Worm (Caenorhabditis elegans): ENCODE measurements around the gene D2023.6.

Gene D2023.6

ce11 chrV:11789474-11789873 is 37.7 kb upstream of the D2023.6 start, which contains the start of gene D2023.1:
Gene D2023.1 (plus strand): TSS chrV:11789550.
- TF ChIP-seq tra-4 (tag; optimal IDR thresholded peaks at IDR 0.05), result no peak
- TF ChIP-seq hnd-1 (tag; optimal IDR thresholded peaks at IDR 0.05), result no peak
- no peak for TF ChIP-seq ceh-13 (GFP tag; optimal IDR thresholded peaks at IDR 0.05)
- no peak for TF ChIP-seq ama-1 (optimal IDR thresholded peaks at IDR 0.05)
- no peak for TF ChIP-seq aly-1 (tag; optimal IDR thresholded peaks at IDR 0.05)
- no peak for TF ChIP-seq B0310.2 (tag; optimal IDR thresholded peaks at IDR 0.05)
- no peak for TF ChIP-seq scrt-1 (GFP tag; IDR thresholded peaks at IDR 0.05)
- no peak for TF ChIP-seq tbx-37 (GFP tag; conservative IDR thresholded peaks at IDR 0.05)
- TF ChIP-seq hmbx-1 (tag; optimal IDR thresholded peaks at IDR 0.05), result no peak
- no peak for TF ChIP-seq tbx-11 (GFP tag; IDR thresholded peaks at IDR 0.05)
- TF ChIP-seq pes-1 (GFP tag; IDR thresholded peaks at IDR 0.05), result no peak
- no peak for TF ChIP-seq ets-7 (tag; optimal IDR thresholded peaks at IDR 0.05)
- TF ChIP-seq F13C5.2 (tag; optimal IDR thresholded peaks at IDR 0.05), result no peak
- TF ChIP-seq flt-1 (GFP tag; IDR thresholded peaks at IDR 0.05), result no peak
- no peak for TF ChIP-seq ceh-36 (tag; optimal IDR thresholded peaks at IDR 0.05)
- TF ChIP-seq sea-1 (GFP tag; conservative IDR thresholded peaks at IDR 0.05), result no peak
- no peak for TF ChIP-seq hmg-4 (GFP tag; optimal IDR thresholded peaks at IDR 0.05)

DNA sequence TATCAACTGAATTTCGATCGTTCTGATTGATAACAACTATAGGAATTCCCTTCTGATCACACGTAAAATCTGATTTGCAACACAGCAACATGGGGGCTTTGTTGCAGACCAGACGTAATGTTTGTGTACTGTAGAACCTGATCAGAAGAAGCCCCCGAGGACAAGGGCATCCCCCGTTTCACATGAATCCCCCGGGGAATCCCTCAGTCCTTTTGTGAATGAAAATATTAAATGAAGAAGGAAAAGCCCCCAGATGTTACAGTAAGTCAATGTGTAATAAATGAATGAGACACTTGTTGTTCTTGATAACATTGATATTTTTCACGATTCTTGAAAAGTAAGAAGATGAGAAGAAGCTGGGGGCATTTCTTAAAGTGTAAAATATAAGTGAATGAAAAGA is 33.0 kb upstream of the D2023.6 start:
- no peak for TF ChIP-seq scrt-1 (GFP tag; IDR thresholded peaks at IDR 0.05)
- no peak for TF ChIP-seq flt-1 (GFP tag; IDR thresholded peaks at IDR 0.05)
- no peak for TF ChIP-seq ets-7 (tag; optimal IDR thresholded peaks at IDR 0.05)
- no peak for TF ChIP-seq hmbx-1 (tag; optimal IDR thresholded peaks at IDR 0.05)
- TF ChIP-seq tra-4 (tag; optimal IDR thresholded peaks at IDR 0.05), result no peak
- no peak for TF ChIP-seq ceh-13 (GFP tag; optimal IDR thresholded peaks at IDR 0.05)
- TF ChIP-seq B0310.2 (tag; optimal IDR thresholded peaks at IDR 0.05), result no peak

ce11 chrV:11795352-11795751 is 31.8 kb upstream of the D2023.6 start:
- no peak for TF ChIP-seq hmbx-1 (tag; optimal IDR thresholded peaks at IDR 0.05)
- TF ChIP-seq ama-1 (optimal IDR thresholded peaks at IDR 0.05), result no peak
- TF ChIP-seq pes-1 (GFP tag; IDR thresholded peaks at IDR 0.05), result no peak
- TF ChIP-seq sea-1 (GFP tag; conservative IDR thresholded peaks at IDR 0.05), result no peak
- TF ChIP-seq ets-7 (tag; optimal IDR thresholded peaks at IDR 0.05), result no peak
- no peak for TF ChIP-seq tra-4 (tag; optimal IDR thresholded peaks at IDR 0.05)
- no peak for TF ChIP-seq B0310.2 (tag; optimal IDR thresholded peaks at IDR 0.05)

- no peak for TF ChIP-seq flt-1 (GFP tag; IDR thresholded peaks at IDR 0.05)
- no peak for TF ChIP-seq pes-1 (GFP tag; IDR thresholded peaks at IDR 0.05)
- TF ChIP-seq sea-1 (GFP tag; conservative IDR thresholded peaks at IDR 0.05), result no peak
- TF ChIP-seq ets-7 (tag; optimal IDR thresholded peaks at IDR 0.05), result no peak
- TF ChIP-seq tbx-11 (GFP tag; IDR thresholded peaks at IDR 0.05), result no peak
- no peak for TF ChIP-seq ceh-13 (GFP tag; optimal IDR thresholded peaks at IDR 0.05)
- no peak for TF ChIP-seq ama-1 (optimal IDR thresholded peaks at IDR 0.05)
- no peak for TF ChIP-seq hmbx-1 (tag; optimal IDR thresholded peaks at IDR 0.05)
- no peak for TF ChIP-seq scrt-1 (GFP tag; IDR thresholded peaks at IDR 0.05)
- TF ChIP-seq aly-1 (tag; optimal IDR thresholded peaks at IDR 0.05), result no peak
- TF ChIP-seq hnd-1 (tag; optimal IDR thresholded peaks at IDR 0.05), result no peak
- TF ChIP-seq F13C5.2 (tag; optimal IDR thresholded peaks at IDR 0.05), result no peak
Observed at ce11 chrV:11796343-11796742, 30.8 kb upstream of the D2023.6 start.

- TF ChIP-seq B0310.2 (tag; optimal IDR thresholded peaks at IDR 0.05) (no peak), aly-1 (tag; optimal IDR thresholded peaks at IDR 0.05) (no peak), ama-1 (optimal IDR thresholded peaks at IDR 0.05) (no peak), ceh-13 (GFP tag; optimal IDR thresholded peaks at IDR 0.05) (no peak), tbx-11 (GFP tag; IDR thresholded peaks at IDR 0.05) (no peak), pes-1 (GFP tag; IDR thresholded peaks at IDR 0.05) (no peak), hnd-1 (tag; optimal IDR thresholded peaks at IDR 0.05) (no peak), flt-1 (GFP tag; IDR thresholded peaks at IDR 0.05) (no peak), F13C5.2 (tag; optimal IDR thresholded peaks at IDR 0.05) (no peak), hmbx-1 (tag; optimal IDR thresholded peaks at IDR 0.05) (no peak), tbx-37 (GFP tag; conservative IDR thresholded peaks at IDR 0.05) (no peak), ets-7 (tag; optimal IDR thresholded peaks at IDR 0.05) (no peak), hmg-4 (GFP tag; optimal IDR thresholded peaks at IDR 0.05) (no peak), sea-1 (GFP tag; conservative IDR thresholded peaks at IDR 0.05) (no peak), ceh-36 (tag; optimal IDR thresholded peaks at IDR 0.05) (no peak), scrt-1 (GFP tag; IDR thresholded peaks at IDR 0.05) (no peak), tra-4 (tag; optimal IDR thresholded peaks at IDR 0.05) (no peak)
Observed at ce11 chrV:11797272-11797855, 29.8 kb upstream of the D2023.6 start.

DNA sequence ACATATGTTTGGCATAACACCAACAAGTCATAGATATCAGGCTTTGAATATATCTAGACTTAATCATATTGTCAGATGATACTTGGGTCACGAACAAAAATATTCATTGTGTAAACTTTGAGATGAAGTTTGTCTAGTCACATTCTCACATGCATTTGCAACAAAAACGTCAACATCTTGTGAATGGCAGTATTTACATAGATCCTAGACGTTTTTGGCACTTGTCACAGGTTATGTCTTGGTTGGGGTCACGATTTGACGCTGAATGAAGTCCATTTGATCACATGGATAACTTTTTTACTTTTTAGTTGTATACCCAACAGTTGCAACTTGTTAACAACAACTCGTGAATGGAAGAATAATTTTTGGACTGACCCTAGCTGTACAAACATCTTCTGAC is 28.8 kb upstream of the D2023.6 start:
- TF ChIP-seq hnd-1 (tag; optimal IDR thresholded peaks at IDR 0.05), result no peak
- TF ChIP-seq F13C5.2 (tag; optimal IDR thresholded peaks at IDR 0.05), result no peak
- TF ChIP-seq ceh-36 (tag; optimal IDR thresholded peaks at IDR 0.05), result no peak
- no peak for TF ChIP-seq tbx-37 (GFP tag; conservative IDR thresholded peaks at IDR 0.05)
- TF ChIP-seq ceh-13 (GFP tag; optimal IDR thresholded peaks at IDR 0.05), result no peak

ce11 chrV:11799252-11799822 is 27.8 kb upstream of the D2023.6 start:
- TF ChIP-seq ceh-36 (tag; optimal IDR thresholded peaks at IDR 0.05) (no peak), F13C5.2 (tag; optimal IDR thresholded peaks at IDR 0.05) (no peak), sea-1 (GFP tag; conservative IDR thresholded peaks at IDR 0.05) (no peak), hnd-1 (tag; optimal IDR thresholded peaks at IDR 0.05) (no peak)

DNA sequence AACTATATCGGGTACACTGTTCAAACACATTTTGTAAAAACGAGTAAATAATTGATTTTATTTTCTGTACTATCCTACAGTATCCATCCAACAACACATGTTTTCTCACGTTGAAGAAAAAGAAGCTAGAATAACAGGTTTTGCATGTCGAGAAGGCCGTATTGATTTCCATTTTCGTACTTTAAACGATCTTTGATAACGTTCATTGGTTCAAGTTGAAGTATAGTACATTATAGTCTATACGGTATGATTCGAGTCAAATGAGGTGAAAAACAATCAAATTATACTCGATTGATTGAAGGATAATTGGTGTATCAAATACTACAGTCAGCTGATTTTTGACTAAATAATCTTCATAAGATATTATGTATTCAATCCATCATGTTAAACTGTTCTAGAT is 26.7 kb upstream of the D2023.6 start:
- no peak for TF ChIP-seq F13C5.2 (tag; optimal IDR thresholded peaks at IDR 0.05)
- no peak for TF ChIP-seq hmg-4 (GFP tag; optimal IDR thresholded peaks at IDR 0.05)
- TF ChIP-seq scrt-1 (GFP tag; IDR thresholded peaks at IDR 0.05), result no peak
- no peak for TF ChIP-seq aly-1 (tag; optimal IDR thresholded peaks at IDR 0.05)
- no peak for TF ChIP-seq tbx-37 (GFP tag; conservative IDR thresholded peaks at IDR 0.05)
- TF ChIP-seq hnd-1 (tag; optimal IDR thresholded peaks at IDR 0.05), result no peak
- no peak for TF ChIP-seq flt-1 (GFP tag; IDR thresholded peaks at IDR 0.05)
- no peak for TF ChIP-seq tbx-11 (GFP tag; IDR thresholded peaks at IDR 0.05)
- no peak for TF ChIP-seq tra-4 (tag; optimal IDR thresholded peaks at IDR 0.05)
- no peak for TF ChIP-seq sea-1 (GFP tag; conservative IDR thresholded peaks at IDR 0.05)
- TF ChIP-seq pes-1 (GFP tag; IDR thresholded peaks at IDR 0.05), result no peak
- no peak for TF ChIP-seq ama-1 (optimal IDR thresholded peaks at IDR 0.05)
- TF ChIP-seq B0310.2 (tag; optimal IDR thresholded peaks at IDR 0.05), result no peak
- no peak for TF ChIP-seq ets-7 (tag; optimal IDR thresholded peaks at IDR 0.05)

All from whole organism, early embryonic.